Fruit fly (Drosophila melanogaster): ENCODE results near the gene CG13305.

Gene CG13305

dm6 chr3L:8672199-8673059 lies 25.8 kb upstream of the CG13305 start (continued):
- TF ChIP-seq CG2678 (tag; optimal IDR thresholded peaks at IDR 0.05), result peak; percentile 62
- TF ChIP-seq CG8359 (GFP tag; optimal IDR thresholded peaks at IDR 0.05; ENCODE audit: borderline replicate concordance), result peak; percentile 100
- TF ChIP-seq pros (GFP tag; optimal IDR thresholded peaks at IDR 0.05), result no peak
- peak; percentile 80 for TF ChIP-seq rib (GFP tag; IDR thresholded peaks at IDR 0.05)
- no peak for TF ChIP-seq onecut (GFP tag; IDR thresholded peaks at IDR 0.05)
- no peak for TF ChIP-seq B-H1 (GFP tag; IDR thresholded peaks at IDR 0.05)
- no peak for TF ChIP-seq inv (GFP tag; IDR thresholded peaks at IDR 0.05; ENCODE audit: partially characterized antibody)
- no peak for TF ChIP-seq ro (GFP tag; IDR thresholded peaks at IDR 0.05)
- TF ChIP-seq CG12104 (GFP tag; optimal IDR thresholded peaks at IDR 0.05), result no peak
- TF ChIP-seq CG18262 (tag; optimal IDR thresholded peaks at IDR 0.05), result no peak
- TF ChIP-seq Antp (GFP tag; optimal IDR thresholded peaks at IDR 0.05), result no peak
- TF ChIP-seq CG17385 (GFP tag; optimal IDR thresholded peaks at IDR 0.05), result peak; percentile 19
- peak; percentile 69 for TF ChIP-seq gem (tag; optimal IDR thresholded peaks at IDR 0.05)
- no peak for TF ChIP-seq ems (GFP tag; optimal IDR thresholded peaks at IDR 0.05)
- no peak for TF ChIP-seq CG16863 (GFP tag; optimal IDR thresholded peaks at IDR 0.05)
- no peak for TF ChIP-seq ewg (GFP tag; optimal IDR thresholded peaks at IDR 0.05)
- no peak for TF ChIP-seq CG4617 (GFP tag; optimal IDR thresholded peaks at IDR 0.05; ENCODE audit: borderline replicate concordance)
- TF ChIP-seq CG14441 (GFP tag; IDR thresholded peaks at IDR 0.05), result peak; percentile 48; the same call in 1 of the 2 replicates
- TF ChIP-seq hb (GFP tag; IDR thresholded peaks at IDR 0.05; ENCODE audit: partially characterized antibody), result 0 out of 3 replicates have a peak, but pooled peaks have one; percentile 29
- TF ChIP-seq jigr1 (GFP tag; IDR thresholded peaks at IDR 0.05), result no peak
- no peak for TF ChIP-seq odd (GFP tag; optimal IDR thresholded peaks at IDR 0.05)
- no peak for TF ChIP-seq grn (GFP tag; optimal IDR thresholded peaks at IDR 0.05)
- peak; percentile 39 for TF ChIP-seq CG7786 (GFP tag; optimal IDR thresholded peaks at IDR 0.05)
- peak; percentile 23 for TF ChIP-seq CG12659 (GFP tag; optimal IDR thresholded peaks at IDR 0.05)
- TF ChIP-seq fd96Cb (tag; optimal IDR thresholded peaks at IDR 0.05), result no peak
- no peak for TF ChIP-seq Ets97D (GFP tag; optimal IDR thresholded peaks at IDR 0.05)
- TF ChIP-seq ranshi (GFP tag; IDR thresholded peaks at IDR 0.05), result peak; percentile 56
- TF ChIP-seq CG11560 (tag; IDR thresholded peaks at IDR 0.05), result no peak
- peak; percentile 36 for TF ChIP-seq Hand (GFP tag; optimal IDR thresholded peaks at IDR 0.05)
- no peak for TF ChIP-seq Mrtf (GFP tag; IDR thresholded peaks at IDR 0.05)
- TF ChIP-seq zfh1 (GFP tag; IDR thresholded peaks at IDR 0.05), result peak; percentile 48; the same call in 1 of the 3 replicates
- no peak for TF ChIP-seq CG9437 (GFP tag; optimal IDR thresholded peaks at IDR 0.05)
- peak; percentile 59 for TF ChIP-seq CG3847 (GFP tag; IDR thresholded peaks at IDR 0.05)
- no peak; the same call in 1 of the 2 replicates for TF ChIP-seq Ravus (GFP tag; IDR thresholded peaks at IDR 0.05)
- TF ChIP-seq chm (GFP tag; IDR thresholded peaks at IDR 0.05), result no peak
- TF ChIP-seq sens-2 (GFP tag; IDR thresholded peaks at IDR 0.05), result no peak
- no peak for TF ChIP-seq CG6854 (GFP tag; optimal IDR thresholded peaks at IDR 0.05)
- TF ChIP-seq CG17328 (GFP tag; IDR thresholded peaks at IDR 0.05), result no peak
- TF ChIP-seq CG12236 (GFP tag; optimal IDR thresholded peaks at IDR 0.05), result no peak
- no peak for TF ChIP-seq CG6683 (GFP tag; optimal IDR thresholded peaks at IDR 0.05)
- peak; percentile 77 for TF ChIP-seq Atf6 (GFP tag; IDR thresholded peaks at IDR 0.05)
- no peak for TF ChIP-seq CG10274 (GFP tag; optimal IDR thresholded peaks at IDR 0.05)
- TF ChIP-seq esg (GFP tag; conservative IDR thresholded peaks at IDR 0.05), result no peak
- TF ChIP-seq Aef1 (GFP tag; IDR thresholded peaks at IDR 0.05), result peak; percentile 11; the same call in 1 of the 3 replicates
- TF ChIP-seq CG11504 (tag; optimal IDR thresholded peaks at IDR 0.05), result peak; percentile 24
- TF ChIP-seq CG13123 (GFP tag; optimal IDR thresholded peaks at IDR 0.05), result no peak
- no peak for TF ChIP-seq Six4 (GFP tag; optimal IDR thresholded peaks at IDR 0.05)
- no peak for TF ChIP-seq CG18011 (GFP tag; optimal IDR thresholded peaks at IDR 0.05)
- TF ChIP-seq CG7963 (GFP tag; IDR thresholded peaks at IDR 0.05; ENCODE audit: partially characterized antibody), result no peak
